Worm (Caenorhabditis elegans): ENCODE measurements around the gene ZK899.6.

ZK899.6 gene

DNA sequence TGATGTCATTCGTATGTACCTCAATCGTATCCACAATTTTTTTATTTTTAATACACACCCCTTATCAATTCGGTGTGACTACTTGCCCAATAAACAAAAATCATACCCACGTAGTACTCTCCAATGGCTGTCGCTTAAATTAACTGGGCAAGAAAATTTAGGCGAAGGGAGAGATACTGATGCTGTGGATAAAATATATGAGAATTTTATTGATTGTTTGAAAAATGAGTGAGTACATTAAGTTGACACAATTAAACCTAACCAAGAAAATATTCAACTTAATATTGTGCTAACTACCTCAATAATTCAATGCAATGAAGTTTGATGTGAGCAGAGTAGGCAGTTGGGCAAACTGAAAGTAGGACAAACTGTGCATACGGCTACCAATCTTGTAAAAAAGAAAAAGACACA, 2.6 kb downstream of the ZK899.6 start (continued):
- TF ChIP-seq peb-1 (tag; optimal IDR thresholded peaks at IDR 0.05), result peak; percentile 48
- TF ChIP-seq dmd-4 (tag; optimal IDR thresholded peaks at IDR 0.05), result peak; percentile 86
- TF ChIP-seq ama-1 (optimal IDR thresholded peaks at IDR 0.05), result no peak
- TF ChIP-seq nhr-237 (tag; optimal IDR thresholded peaks at IDR 0.05), result peak; percentile 100
- peak; percentile 86 for TF ChIP-seq ztf-11 (tag; optimal IDR thresholded peaks at IDR 0.05)

DNA sequence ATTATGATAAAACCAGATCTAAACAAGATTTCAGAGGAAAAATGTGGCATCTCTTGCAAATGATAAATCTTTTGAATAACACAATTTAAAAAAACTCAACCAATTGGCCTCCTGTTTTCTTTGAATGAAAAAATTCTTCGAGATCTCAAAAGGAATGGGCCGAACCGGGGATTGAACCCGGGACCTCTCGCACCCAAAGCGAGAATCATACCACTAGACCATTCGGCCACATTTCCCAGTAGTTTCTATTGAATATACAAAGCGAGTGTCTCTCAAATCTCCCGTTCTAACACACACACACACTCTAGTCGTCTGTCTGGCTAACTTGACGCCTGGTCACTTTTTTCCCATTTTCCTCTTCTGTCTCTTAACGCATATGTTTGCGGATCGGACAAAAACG, 4.4 kb downstream of the ZK899.6 start:
- TF ChIP-seq ZK546.5 (tag; optimal IDR thresholded peaks at IDR 0.05), result no peak
- TF ChIP-seq blmp-1 (tag; optimal IDR thresholded peaks at IDR 0.05; ENCODE audit: insufficient read depth), result peak; percentile 31
- peak; percentile 69 for TF ChIP-seq sma-3 (GFP tag; optimal IDR thresholded peaks at IDR 0.05)
- TF ChIP-seq ztf-4 (tag; optimal IDR thresholded peaks at IDR 0.05), result no peak
- TF ChIP-seq sem-4 (tag; optimal IDR thresholded peaks at IDR 0.05), result peak; percentile 75
- TF ChIP-seq ztf-1 (GFP tag; conservative IDR thresholded peaks at IDR 0.05), result no peak
- TF ChIP-seq unc-39 (tag; optimal IDR thresholded peaks at IDR 0.05), result no peak
- TF ChIP-seq elt-3 (tag; optimal IDR thresholded peaks at IDR 0.05), result no peak
- TF ChIP-seq nhr-11 (tag; optimal IDR thresholded peaks at IDR 0.05), result no peak
- TF ChIP-seq mdl-1 (tag; optimal IDR thresholded peaks at IDR 0.05), result peak in 1 of 2 experiments; percentile 7
- no peak for TF ChIP-seq mbf-1 (tag; optimal IDR thresholded peaks at IDR 0.05)
- peak; percentile 67 for TF ChIP-seq zag-1 (tag; optimal IDR thresholded peaks at IDR 0.05)
- no peak for TF ChIP-seq nhr-10 (tag; optimal IDR thresholded peaks at IDR 0.05)
- no peak for TF ChIP-seq nhr-25 (tag; optimal IDR thresholded peaks at IDR 0.05)
- TF ChIP-seq nhr-129 (tag; optimal IDR thresholded peaks at IDR 0.05), result peak; percentile 85
- no peak for TF ChIP-seq dmd-4 (tag; optimal IDR thresholded peaks at IDR 0.05)
- TF ChIP-seq egl-27 (tag; optimal IDR thresholded peaks at IDR 0.05), result peak; percentile 58
- peak; percentile 83 for TF ChIP-seq nhr-21 (tag; optimal IDR thresholded peaks at IDR 0.05)
- peak; percentile 74 for TF ChIP-seq sma-9 (GFP tag; optimal IDR thresholded peaks at IDR 0.05)
- TF ChIP-seq sma-9 (tag; optimal IDR thresholded peaks at IDR 0.05), result no peak
- no peak for TF ChIP-seq elt-1 (tag; optimal IDR thresholded peaks at IDR 0.05)
- TF ChIP-seq lin-11 (tag; optimal IDR thresholded peaks at IDR 0.05), result no peak
- no peak for TF ChIP-seq nhr-237 (tag; optimal IDR thresholded peaks at IDR 0.05)
- TF ChIP-seq lin-13 (GFP tag; optimal IDR thresholded peaks at IDR 0.05), result peak; percentile 68
- TF ChIP-seq nhr-23 (tag; optimal IDR thresholded peaks at IDR 0.05), result no peak
- peak; percentile 54 for TF ChIP-seq F13H6.1 (tag; optimal IDR thresholded peaks at IDR 0.05)
- TF ChIP-seq skn-1 (tag; optimal IDR thresholded peaks at IDR 0.05), result peak; percentile 29
- no peak for TF ChIP-seq ceh-16 (tag; optimal IDR thresholded peaks at IDR 0.05)
- TF ChIP-seq unc-62 (GFP tag; optimal IDR thresholded peaks at IDR 0.05), result no peak
- peak; percentile 76 for TF ChIP-seq crh-2 (tag; optimal IDR thresholded peaks at IDR 0.05)
- TF ChIP-seq aly-2 (tag; optimal IDR thresholded peaks at IDR 0.05), result no peak
- peak; percentile 47 for TF ChIP-seq Y55F3AM.14 (GFP tag; optimal IDR thresholded peaks at IDR 0.05)
- peak; percentile 69 for TF ChIP-seq fos-1 (tag; optimal IDR thresholded peaks at IDR 0.05)
- peak; percentile 48 for TF ChIP-seq mab-5 (tag; optimal IDR thresholded peaks at IDR 0.05)
- TF ChIP-seq ama-1 (optimal IDR thresholded peaks at IDR 0.05), result no peak
- no peak for TF ChIP-seq snpc-4 (tag; optimal IDR thresholded peaks at IDR 0.05)
- TF ChIP-seq nhr-12 (tag; optimal IDR thresholded peaks at IDR 0.05), result no peak
- TF ChIP-seq ceh-82 (tag; optimal IDR thresholded peaks at IDR 0.05), result no peak
- TF ChIP-seq peb-1 (tag; optimal IDR thresholded peaks at IDR 0.05), result no peak
- TF ChIP-seq gmeb-1 (tag; optimal IDR thresholded peaks at IDR 0.05), result peak; percentile 45
- TF ChIP-seq ztf-11 (tag; optimal IDR thresholded peaks at IDR 0.05), result no peak
- peak; percentile 19 for TF ChIP-seq nhr-6 (tag; optimal IDR thresholded peaks at IDR 0.05)
- TF ChIP-seq alr-1 (tag; optimal IDR thresholded peaks at IDR 0.05), result no peak
- TF ChIP-seq C34F6.9 (tag; optimal IDR thresholded peaks at IDR 0.05), result peak; percentile 54
- no peak for TF ChIP-seq R02D3.7 (tag; optimal IDR thresholded peaks at IDR 0.05)
- TF ChIP-seq lin-39 (tag; optimal IDR thresholded peaks at IDR 0.05), result no peak
- TF ChIP-seq unc-55 (GFP tag; optimal IDR thresholded peaks at IDR 0.05), result peak; percentile 82
- TF ChIP-seq lsy-2 (tag; optimal IDR thresholded peaks at IDR 0.05), result peak; percentile 61 to 73
- peak; percentile 57 for TF ChIP-seq nhr-77 (tag; optimal IDR thresholded peaks at IDR 0.05)

Data from whole organism, L2 larva.